Worm (Caenorhabditis elegans): ENCODE measurements around the gene C14E2.3.

DNA sequence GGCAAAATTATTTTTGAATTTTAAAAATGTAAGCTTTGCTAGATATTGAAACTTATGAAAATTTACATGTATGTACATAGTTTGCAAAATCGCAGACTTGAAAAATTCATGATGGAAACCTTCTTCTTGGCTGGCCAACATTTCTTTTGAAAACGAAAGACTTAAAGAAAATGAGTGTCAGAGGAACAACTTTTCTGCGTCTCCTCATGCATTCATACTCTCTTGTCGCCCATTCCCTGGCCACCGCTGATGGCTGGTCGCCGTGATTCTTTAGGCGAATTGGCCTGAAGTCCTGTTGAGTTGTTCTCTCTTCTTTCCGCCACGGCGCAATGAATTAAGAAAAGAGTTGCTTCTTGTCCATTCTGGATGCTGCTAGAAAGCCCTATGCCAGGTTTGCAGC, 15.3 kb downstream of the C14E2.3 start:
- TF ChIP-seq dpl-1 (GFP tag; optimal IDR thresholded peaks at IDR 0.05): no peak
- no peak for TF ChIP-seq nhr-28 (tag; optimal IDR thresholded peaks at IDR 0.05)
- TF ChIP-seq mxl-3 (GFP tag; optimal IDR thresholded peaks at IDR 0.05): no peak
- TF ChIP-seq ama-1 (optimal IDR thresholded peaks at IDR 0.05): no peak
- TF ChIP-seq pha-4 (GFP tag; IDR thresholded peaks at IDR 0.05): no peak
- no peak for TF ChIP-seq pha-4 (tag; optimal IDR thresholded peaks at IDR 0.05)
- TF ChIP-seq dve-1 (tag; optimal IDR thresholded peaks at IDR 0.05; ENCODE audit: insufficient read depth): no peak
- no peak for TF ChIP-seq R02D3.7 (tag; optimal IDR thresholded peaks at IDR 0.05)
- no peak for TF ChIP-seq ces-1 (GFP tag; optimal IDR thresholded peaks at IDR 0.05)
- TF ChIP-seq fkh-10 (GFP tag; optimal IDR thresholded peaks at IDR 0.05): no peak
- no peak for TF ChIP-seq aly-2 (tag; optimal IDR thresholded peaks at IDR 0.05)
- no peak for TF ChIP-seq nhr-237 (tag; optimal IDR thresholded peaks at IDR 0.05)
- TF ChIP-seq mep-1 (tag; optimal IDR thresholded peaks at IDR 0.05): no peak
- TF ChIP-seq lin-39 (tag; optimal IDR thresholded peaks at IDR 0.05): no peak
- no peak for TF ChIP-seq zag-1 (tag; optimal IDR thresholded peaks at IDR 0.05)
